Worm (Caenorhabditis elegans) whole organism, L4 larva: ENCODE measurements around the gene lron-10.

Experiments
- ZK337.2 ChIP-seq: fragments of 200-800 bp; sonication (Bioruptor generic); IDR thresholded peaks from 2 replicates; pipeline ENCODE4 v1.3.6; 2022; ENCODE audit warnings: missing genetic modification reagents, missing genetic modification characterization, missing compliant biosample characterization
- aha-1 ChIP-seq: fragments of 150-350 bp; peaks from one replicate; lab custom pipeline; 2014; ENCODE audit warnings: missing biosample characterization, missing genetic modification characterization
- aly-2 ChIP-seq: sonication (generic microtip); optimal IDR thresholded peaks from 2 replicates; lab custom pipeline; 2018; ENCODE audit warnings: missing biosample characterization, missing genetic modification characterization
- ama-1 ChIP-seq: fragments of 150-350 bp; optimal IDR thresholded peaks from 2 replicates; lab custom pipeline; 2014; ENCODE audit warnings: inconsistent platforms, mixed read lengths
- attf-4 ChIP-seq: sonication (generic microtip); optimal IDR thresholded peaks from 3 replicates; lab custom pipeline; 2017; ENCODE audit warnings: missing biosample characterization, missing genetic modification characterization
- ceh-20 ChIP-seq: fragments of 200-800 bp; sonication (Bioruptor generic); IDR thresholded peaks from 2 replicates; pipeline ENCODE4 v1.3.6; 2022; ENCODE audit warnings: missing genetic modification reagents, missing genetic modification characterization, missing compliant biosample characterization
- ceh-32 ChIP-seq: sonication (generic microtip); optimal IDR thresholded peaks from 2 replicates; lab custom pipeline; 2016; ENCODE audit warnings: mild to moderate bottlenecking, missing genetic modification characterization, missing compliant biosample characterization; ENCODE audit not compliant: poor library complexity
- ctbp-1 ChIP-seq: fragments of 200-800 bp; sonication (Bioruptor generic); IDR thresholded peaks from 2 replicates; pipeline ENCODE4 v1.3.6; 2022; ENCODE audit warnings: missing genetic modification reagents, missing genetic modification characterization, missing compliant biosample characterization
- dmd-8 ChIP-seq: fragments of 200-800 bp; sonication (Bioruptor generic); IDR thresholded peaks from 2 replicates; pipeline ENCODE4 v1.3.6; 2022; ENCODE audit warnings: missing genetic modification characterization, missing compliant biosample characterization
- dpl-1 ChIP-seq: fragments of 150-350 bp; optimal IDR thresholded peaks from 2 replicates; lab custom pipeline; 2014; ENCODE audit warnings: missing biosample characterization, missing genetic modification reagents, missing genetic modification characterization
- egl-43 ChIP-seq: fragments of 200-800 bp; sonication (Bioruptor generic); IDR thresholded peaks from 2 replicates; pipeline ENCODE4 v1.3.6; 2022; ENCODE audit warnings: missing genetic modification reagents, missing genetic modification characterization, missing compliant biosample characterization
- fkh-10 ChIP-seq: fragments of 150-350 bp; optimal IDR thresholded peaks from 2 replicates; lab custom pipeline; 2014; ENCODE audit warnings: missing biosample characterization, missing genetic modification reagents, missing genetic modification characterization
- lim-7 ChIP-seq: fragments of 200-800 bp; sonication (Bioruptor generic); IDR thresholded peaks from 2 replicates; pipeline ENCODE4 v1.3.6; 2022; ENCODE audit warnings: missing genetic modification characterization, missing compliant biosample characterization
- lin-38 ChIP-seq: fragments of 200-800 bp; sonication (Bioruptor generic); IDR thresholded peaks from 2 replicates; pipeline ENCODE4 v1.3.6; 2022; ENCODE audit warnings: missing genetic modification reagents, missing genetic modification characterization, missing compliant biosample characterization
- lin-39 ChIP-seq: fragments of 150-350 bp; optimal IDR thresholded peaks from 2 replicates; lab custom pipeline; 2014; ENCODE audit warnings: missing biosample characterization, missing genetic modification reagents, missing genetic modification characterization
- lir-3 ChIP-seq: sonication (generic microtip); optimal IDR thresholded peaks from 2 replicates; lab custom pipeline; 2016; ENCODE audit warnings: mild to moderate bottlenecking, missing genetic modification characterization, missing compliant biosample characterization
- lsy-2 ChIP-seq, 2 experiments: fragments of 150-350 bp in 1 of 2; sonication (generic microtip) in 1 of 2; optimal IDR thresholded peaks; 2 replicates each; lab custom pipeline; 2014 to 2017; ENCODE audit warnings: missing biosample characterization in 2 of 2, missing genetic modification characterization in 2 of 2
- madf-9 ChIP-seq: fragments of 200-800 bp; sonication (Bioruptor generic); conservative IDR thresholded peaks from 2 replicates; pipeline ENCODE4 v1.3.6; 2022; ENCODE audit warnings: missing genetic modification reagents, missing genetic modification characterization, missing compliant biosample characterization
- mdl-1 ChIP-seq, 2 experiments: fragments of 150-350 bp in 1 of 2; sonication (generic microtip) in 1 of 2; optimal IDR thresholded peaks; 2 replicates each; lab custom pipeline; 2014 to 2017; ENCODE audit warnings: missing biosample characterization in 2 of 2, missing genetic modification characterization in 2 of 2
- mep-1 ChIP-seq: fragments of 150-350 bp; sonication (generic microtip); optimal IDR thresholded peaks from 3 replicates; lab custom pipeline; 2014; ENCODE audit warnings: missing biosample characterization, missing genetic modification characterization
- mes-2 ChIP-seq: sonication (generic microtip); optimal IDR thresholded peaks from 2 replicates; lab custom pipeline; 2016; ENCODE audit warnings: missing genotype, mild to moderate bottlenecking, missing genetic modification characterization, missing compliant biosample characterization; ENCODE audit not compliant: poor library complexity, severe bottlenecking
- mxl-2 ChIP-seq: fragments of 200-800 bp; sonication (Bioruptor generic); conservative IDR thresholded peaks from 2 replicates; pipeline ENCODE4 v1.3.6; 2022; ENCODE audit warnings: missing genetic modification reagents, missing genetic modification characterization, missing compliant biosample characterization
- mxl-3 ChIP-seq: fragments of 200-800 bp; sonication (Bioruptor generic); optimal IDR thresholded peaks from 2 replicates; lab custom pipeline; 2018; ENCODE audit warnings: mild to moderate bottlenecking, missing genetic modification characterization, missing compliant biosample characterization
- nhr-11 ChIP-seq: fragments of 150-350 bp; optimal IDR thresholded peaks from 2 replicates; lab custom pipeline; 2014; ENCODE audit warnings: missing biosample characterization, missing genetic modification characterization
- nhr-76 ChIP-seq: fragments of 150-350 bp; optimal IDR thresholded peaks from 2 replicates; lab custom pipeline; 2014; ENCODE audit warnings: missing biosample characterization, missing genetic modification characterization
- php-3 ChIP-seq: fragments of 200-800 bp; sonication (Bioruptor generic); IDR thresholded peaks from 2 replicates; pipeline ENCODE4 v1.3.6; 2022; ENCODE audit warnings: missing genetic modification reagents, missing genetic modification characterization, missing compliant biosample characterization
- set-16 ChIP-seq: fragments of 200-800 bp; sonication (Bioruptor generic); IDR thresholded peaks from 2 replicates; pipeline ENCODE4 v1.3.6; 2022; ENCODE audit warnings: missing genetic modification reagents, missing genetic modification characterization, missing compliant biosample characterization
- spr-1 ChIP-seq: sonication (generic microtip); optimal IDR thresholded peaks from 2 replicates; lab custom pipeline; 2016; ENCODE audit warnings: mild to moderate bottlenecking, missing genetic modification characterization, missing compliant biosample characterization
- unc-130 ChIP-seq: sonication (generic microtip); optimal IDR thresholded peaks from 2 replicates; lab custom pipeline; 2016; ENCODE audit warnings: missing genetic modification reagents, missing genetic modification characterization, missing compliant biosample characterization
- zag-1 ChIP-seq: fragments of 150-350 bp; optimal IDR thresholded peaks from 2 replicates; lab custom pipeline; 2014; ENCODE audit warnings: missing biosample characterization, missing genetic modification characterization
- ztf-11 ChIP-seq: fragments of 150-350 bp; optimal IDR thresholded peaks from 2 replicates; lab custom pipeline; 2014; ENCODE audit warnings: missing biosample characterization, missing genetic modification characterization

lron-10 gene

ce11 chrIII:10596387-10596786 is 24.8 kb downstream of the lron-10 start, which contains the start of gene Y39A1A.3:
Y39A1A.3 (minus strand) TSS chrIII:10596487.
- TF ChIP-seq ama-1 (lab: Kevin White, UChicago): peak; percentile 53
- no peak for TF ChIP-seq unc-130 (GFP tag; lab: Kevin White, UChicago)
- TF ChIP-seq mdl-1 (tag; optimal IDR thresholded peaks at IDR 0.05; lab: Kevin White, UChicago): no peak
- peak; percentile 6 for TF ChIP-seq mep-1 (tag; lab: Kevin White, UChicago)
- no peak for TF ChIP-seq ZK337.2
- TF ChIP-seq spr-1: no peak

ce11 chrIII:10595066-10595465 is 26.1 kb downstream of the lron-10 start, which contains the start of gene Y45F3A.9:
Y45F3A.9 (minus strand) TSS chrIII:10595166.
- TF ChIP-seq mdl-1 (tag; optimal IDR thresholded peaks at IDR 0.05; lab: Kevin White, UChicago) (no peak), aha-1 (peak; percentile 31), ama-1 (lab: Kevin White, UChicago) (peak; percentile 37)

DNA sequence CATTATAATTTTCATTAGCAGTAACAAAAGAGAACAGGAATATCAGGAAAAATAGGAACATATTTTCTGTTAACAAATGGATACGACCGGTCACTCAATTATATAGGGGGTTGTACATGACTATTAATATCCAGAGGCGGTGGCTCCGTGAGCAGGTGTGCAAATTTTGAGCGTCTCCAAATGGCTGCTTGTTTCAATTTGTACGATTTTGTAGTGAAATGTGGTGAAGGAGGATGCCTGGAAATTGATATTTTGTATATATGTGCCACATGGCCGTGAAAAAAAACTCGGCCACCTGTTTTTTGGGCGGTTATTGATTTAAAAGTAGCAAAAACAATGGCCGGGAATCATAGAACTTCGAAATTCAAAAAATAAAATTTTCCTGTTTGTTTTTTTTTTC is 28.4 kb downstream of the lron-10 start, which contains the start of gene Y45F3A.8:
TSS of gene Y45F3A.8 (minus strand) at position 101 of the 400 bp plus-strand sequence.
- no peak for TF ChIP-seq mxl-3 (GFP tag; lab: Kevin White, UChicago)
- TF ChIP-seq, all 104 proteins: peak for 0

DNA sequence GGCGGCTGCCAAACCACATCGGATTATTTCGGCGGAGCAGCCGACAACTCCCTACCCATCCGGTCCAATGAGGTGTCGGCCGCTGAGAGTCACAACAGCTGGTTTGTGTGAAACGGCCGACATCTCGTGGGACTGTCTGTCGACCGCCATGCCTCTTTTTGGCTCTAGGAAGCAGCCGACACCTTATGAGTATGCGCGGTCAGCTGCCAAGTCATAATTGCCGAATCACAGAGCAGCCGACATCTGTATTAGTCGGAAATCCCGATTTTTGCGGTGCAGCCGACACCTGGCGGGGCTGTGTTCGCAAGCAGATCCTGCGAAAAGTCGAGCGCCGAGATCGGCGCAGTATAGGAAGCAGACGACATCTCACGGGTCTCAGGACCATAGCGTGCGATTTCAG is 29.1 kb downstream of the lron-10 start:
- TF ChIP-seq dmd-8: no peak
- TF ChIP-seq fkh-10: no peak
- TF ChIP-seq lim-7 (GFP tag; lab: Robert Waterston, UW): no peak
- TF ChIP-seq lin-39 (tag; lab: Kevin White, UChicago): no peak
- TF ChIP-seq mxl-2: no peak
- peak; percentile 30 for TF ChIP-seq aha-1
- TF ChIP-seq set-16 (GFP tag; lab: Robert Waterston, UW): peak; percentile 63
- TF ChIP-seq mes-2 (tag; lab: Kevin White, UChicago): no peak
- TF ChIP-seq zag-1 (tag; lab: Kevin White, UChicago): no peak
- TF ChIP-seq aly-2 (tag; lab: Kevin White, UChicago): no peak
- no peak for TF ChIP-seq lsy-2 (tag; optimal IDR thresholded peaks at IDR 0.05; lab: Kevin White, UChicago)
- TF ChIP-seq mxl-3 (GFP tag; lab: Kevin White, UChicago): no peak
- TF ChIP-seq ztf-11 (tag; lab: Kevin White, UChicago): no peak

- TF ChIP-seq lim-7 (GFP tag; lab: Robert Waterston, UW): no peak
- TF ChIP-seq php-3 (GFP tag; lab: Robert Waterston, UW): no peak
- TF ChIP-seq dpl-1: no peak
- no peak for TF ChIP-seq nhr-11 (tag; lab: Kevin White, UChicago)
- no peak for TF ChIP-seq attf-4
- no peak for TF ChIP-seq ceh-32
- no peak for TF ChIP-seq nhr-76 (tag; lab: Kevin White, UChicago)
- TF ChIP-seq ztf-11 (tag; lab: Kevin White, UChicago): no peak
- no peak for TF ChIP-seq egl-43 (GFP tag; lab: Robert Waterston, UW)
- TF ChIP-seq lin-38 (GFP tag; lab: Robert Waterston, UW): no peak
- TF ChIP-seq ceh-20 (GFP tag; lab: Robert Waterston, UW): no peak
- no peak for TF ChIP-seq lir-3 (tag; lab: Kevin White, UChicago)
- TF ChIP-seq madf-9 (GFP tag; lab: Robert Waterston, UW): no peak
- TF ChIP-seq, all 104 proteins: peak for 0
Observed at ce11 chrIII:10586243-10586642, 34.9 kb downstream of the lron-10 start, which contains the start of gene Y45F3A.5. Y45F3A.5 (minus strand) TSS chrIII:10586343.

DNA sequence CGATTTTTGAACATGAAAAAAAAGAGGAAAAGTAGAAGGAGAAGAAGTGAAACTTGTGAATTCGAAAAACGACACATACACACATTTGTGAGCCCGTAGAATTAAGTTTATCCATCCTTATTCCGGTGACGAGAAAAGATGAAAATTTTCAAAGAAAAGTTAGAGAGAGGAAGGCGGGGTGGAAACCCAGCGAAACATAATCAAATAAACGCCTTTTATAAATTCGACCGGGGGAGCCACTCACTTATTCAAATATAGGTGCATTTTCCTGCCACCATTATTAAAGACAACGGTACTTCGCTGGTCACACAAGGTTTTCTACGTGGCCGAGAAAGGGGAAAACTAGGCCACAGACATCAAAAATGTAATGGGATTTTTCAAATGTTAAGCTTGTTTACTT is 37.7 kb downstream of the lron-10 start:
- TF ChIP-seq lsy-2 (tag; optimal IDR thresholded peaks at IDR 0.05; lab: Kevin White, UChicago): no peak
- 0 out of 2 replicates have a peak, but pooled peaks have one; percentile 37 for TF ChIP-seq ctbp-1 (GFP tag; lab: Robert Waterston, UW)
